Fruit fly (Drosophila melanogaster) whole organism, embryonic: Measurements from ENCODE around the gene CG11085.
A peak's percentile ranks its signal among the peaks of the same experiment; 100 is the strongest.

Experiments
- Atf3 ChIP-seq: fragments of 200-800 bp; sonication (Bioruptor generic); optimal IDR thresholded peaks from 3 replicates; lab custom pipeline; 2016; ENCODE audit warnings: missing biosample characterization, missing genetic modification characterization
- BEAF-32 ChIP-seq: fragments of 200-800 bp; sonication (Bioruptor generic); optimal IDR thresholded peaks from 3 replicates; lab custom pipeline; 2017; ENCODE audit warnings: missing biosample characterization, missing genetic modification characterization, mild to moderate bottlenecking, moderate library complexity, missing genetic modification reagents
- CG10267 ChIP-seq: fragments of 200-800 bp; sonication (Bioruptor generic); optimal IDR thresholded peaks from 2 replicates; lab custom pipeline; 2018; ENCODE audit warnings: missing biosample characterization, mild to moderate bottlenecking, missing genetic modification characterization, moderate library complexity
- CG10321 ChIP-seq: fragments of 200-800 bp; sonication (Bioruptor generic); IDR thresholded peaks from 2 replicates; pipeline ENCODE4 v1.3.6; 2022; ENCODE audit warnings: missing biosample characterization, missing genetic modification characterization
- CG12942 ChIP-seq: fragments of 200-800 bp; sonication (Bioruptor generic); optimal IDR thresholded peaks from 3 replicates; lab custom pipeline; 2016; ENCODE audit warnings: missing biosample characterization, missing genetic modification characterization
- CG14441 ChIP-seq: fragments of 200-800 bp; sonication (Bioruptor generic); IDR thresholded peaks from 2 replicates; pipeline ENCODE4 v1.3.6; 2022; ENCODE audit warnings: missing biosample characterization, missing genetic modification characterization
- CG14965 ChIP-seq: fragments of 200-800 bp; sonication (Bioruptor generic); optimal IDR thresholded peaks from 2 replicates; lab custom pipeline; 2016; ENCODE audit warnings: missing biosample characterization, missing genetic modification characterization, borderline replicate concordance
- CG16863 ChIP-seq: fragments of 200-800 bp; sonication (Bioruptor generic); optimal IDR thresholded peaks from 3 replicates; lab custom pipeline; 2016; ENCODE audit warnings: missing biosample characterization, missing genetic modification characterization
- CG18011 ChIP-seq: fragments of 200-800 bp; sonication (Bioruptor generic); optimal IDR thresholded peaks from 2 replicates; lab custom pipeline; 2017; ENCODE audit warnings: missing biosample characterization, missing genetic modification characterization, mild to moderate bottlenecking, moderate library complexity, missing genotype
- CG18619 ChIP-seq: fragments of 200-800 bp; sonication (Bioruptor generic); optimal IDR thresholded peaks from 3 replicates; lab custom pipeline; 2017; ENCODE audit warnings: missing biosample characterization, mild to moderate bottlenecking, missing genetic modification characterization
- CG34422 ChIP-seq: fragments of 200-800 bp; sonication (Bioruptor generic); IDR thresholded peaks from 3 replicates; pipeline ENCODE4 v1.3.6; 2022; ENCODE audit warnings: missing biosample characterization, missing genetic modification characterization
- CG4328 ChIP-seq: fragments of 200-800 bp; sonication (Bioruptor generic); optimal IDR thresholded peaks from 3 replicates; lab custom pipeline; 2017; ENCODE audit warnings: missing biosample characterization, missing genetic modification reagents, missing genetic modification characterization
- CG4854 ChIP-seq: fragments of 200-800 bp; sonication (Bioruptor generic); optimal IDR thresholded peaks from 2 replicates; lab custom pipeline; 2016; ENCODE audit warnings: missing biosample characterization, missing genetic modification characterization, inconsistent platforms
- CG7372 ChIP-seq: fragments of 200-800 bp; sonication (Bioruptor generic); IDR thresholded peaks from 2 replicates; pipeline ENCODE4 v1.3.6; 2022; ENCODE audit warnings: missing biosample characterization, missing genetic modification characterization
- CG8359 ChIP-seq: fragments of 200-800 bp; sonication (Bioruptor generic); optimal IDR thresholded peaks from 2 replicates; lab custom pipeline; 2017; ENCODE audit warnings: missing biosample characterization, mild to moderate bottlenecking, missing genetic modification characterization, borderline replicate concordance
- CG9817 ChIP-seq: fragments of 200-800 bp; sonication (Bioruptor generic); optimal IDR thresholded peaks from 2 replicates; lab custom pipeline; 2018; ENCODE audit warnings: missing biosample characterization, mild to moderate bottlenecking, missing genetic modification characterization, moderate library complexity
- CTCF ChIP-seq: fragments of 200-800 bp; sonication (Bioruptor generic); optimal IDR thresholded peaks from 2 replicates; lab custom pipeline; 2017; ENCODE audit warnings: missing biosample characterization, mild to moderate bottlenecking, missing genetic modification characterization, moderate library complexity
- D ChIP-seq, 2 experiments: fragments of 200-800 bp in 1 of 2; fragments of >200 bp in 1 of 2; sonication (Bioruptor generic) in 1 of 2; optimal IDR thresholded peaks; 2 replicates in 1 of 2; 3 replicates in 1 of 2; lab custom pipeline; 2017; ENCODE audit warnings: mild to moderate bottlenecking in 1 of 2, missing biosample characterization in 1 of 2, missing genetic modification characterization in 1 of 2, missing genetic modification reagents in 1 of 2
- D19A ChIP-seq: fragments of 200-800 bp; optimal IDR thresholded peaks from 3 replicates; lab custom pipeline; 2019; ENCODE audit warnings: missing biosample characterization, mild to moderate bottlenecking, missing genetic modification characterization, moderate library complexity
- Doc2 ChIP-seq: fragments of 200-800 bp; sonication (Bioruptor generic); IDR thresholded peaks from 2 replicates; pipeline ENCODE4 v1.3.6; 2022; ENCODE audit warnings: missing biosample characterization, missing genetic modification characterization
- Dref ChIP-seq: fragments of 200-800 bp; sonication (Bioruptor generic); IDR thresholded peaks from 2 replicates; pipeline ENCODE4 v1.3.6; 2022; ENCODE audit warnings: missing biosample characterization, missing genetic modification characterization
- Fer2 ChIP-seq: fragments of 200-800 bp; sonication (Bioruptor generic); optimal IDR thresholded peaks from 2 replicates; lab custom pipeline; 2018; ENCODE audit warnings: missing biosample characterization, mild to moderate bottlenecking, missing genetic modification characterization, moderate library complexity
- Hr78 ChIP-seq, 2 experiments: fragments of 200-800 bp in 1 of 2; fragments of >200 bp in 1 of 2; sonication (Bioruptor generic) in 1 of 2; optimal IDR thresholded peaks; 2 replicates each; lab custom pipeline; 2017 to 2019; ENCODE audit warnings: missing biosample characterization in 2 of 2, missing genetic modification characterization in 2 of 2, mild to moderate bottlenecking in 1 of 2, moderate library complexity in 1 of 2
- Kr ChIP-seq: fragments of 200-800 bp; sonication (Bioruptor generic); optimal IDR thresholded peaks from 2 replicates; lab custom pipeline; 2017; ENCODE audit warnings: missing biosample characterization, mild to moderate bottlenecking, missing genetic modification characterization
- Meics ChIP-seq: fragments of 200-800 bp; sonication (Bioruptor generic); optimal IDR thresholded peaks from 2 replicates; lab custom pipeline; 2017; ENCODE audit warnings: missing biosample characterization, mild to moderate bottlenecking, missing genetic modification characterization
- NC2α ChIP-seq: fragments of 200-800 bp; sonication (Bioruptor generic); optimal IDR thresholded peaks from 2 replicates; lab custom pipeline; 2016; ENCODE audit warnings: missing biosample characterization, missing genetic modification characterization
- NC2β ChIP-seq: fragments of 200-800 bp; sonication (Bioruptor generic); optimal IDR thresholded peaks from 2 replicates; lab custom pipeline; 2016; ENCODE audit warnings: missing biosample characterization, missing genetic modification characterization
- Rfx ChIP-seq: fragments of 200-800 bp; sonication (Bioruptor generic); IDR thresholded peaks from 2 replicates; pipeline ENCODE4 v1.3.6; 2022; ENCODE audit warnings: missing biosample characterization, missing genetic modification characterization
- Sox100B ChIP-seq: fragments of 200-800 bp; sonication (Bioruptor generic); optimal IDR thresholded peaks from 3 replicates; lab custom pipeline; 2018; ENCODE audit warnings: missing biosample characterization, mild to moderate bottlenecking, missing genetic modification characterization
- Xrp1 ChIP-seq: fragments of 200-800 bp; sonication (Bioruptor generic); IDR thresholded peaks from 2 replicates; pipeline ENCODE4 v1.3.6; 2022; ENCODE audit warnings: missing biosample characterization, missing genetic modification characterization
- aop ChIP-seq: fragments of 200-800 bp; sonication (Bioruptor generic); IDR thresholded peaks from 2 replicates; pipeline ENCODE4 v1.3.6; 2022; ENCODE audit warnings: missing biosample characterization, missing genetic modification characterization
- cg ChIP-seq: fragments of 200-800 bp; sonication (Bioruptor generic); optimal IDR thresholded peaks from 3 replicates; lab custom pipeline; 2019; ENCODE audit warnings: missing biosample characterization, mild to moderate bottlenecking, missing genetic modification characterization, moderate library complexity
- ci ChIP-seq: fragments of 200-800 bp; sonication (Bioruptor generic); IDR thresholded peaks from 3 replicates; pipeline ENCODE4 v1.3.6; 2022; ENCODE audit warnings: missing biosample characterization, missing genetic modification characterization
- dati ChIP-seq: fragments of 200-800 bp; sonication (Bioruptor generic); IDR thresholded peaks from 2 replicates; pipeline ENCODE4 v1.3.6; 2022; ENCODE audit warnings: missing biosample characterization, missing genetic modification characterization
- disco-r ChIP-seq: fragments of 200-800 bp; sonication (Bioruptor generic); optimal IDR thresholded peaks from 2 replicates; lab custom pipeline; 2016; ENCODE audit warnings: missing biosample characterization, missing genetic modification characterization
- dysf ChIP-seq: fragments of 200-800 bp; sonication (Bioruptor generic); IDR thresholded peaks from 3 replicates; pipeline ENCODE4 v1.3.6; 2022; ENCODE audit warnings: missing biosample characterization, missing genetic modification characterization
- fru ChIP-seq: fragments of >200 bp; optimal IDR thresholded peaks from 2 replicates; lab custom pipeline; 2017
- fu2 ChIP-seq: fragments of 200-800 bp; sonication (Bioruptor generic); optimal IDR thresholded peaks from 2 replicates; lab custom pipeline; 2016; ENCODE audit warnings: missing biosample characterization, missing genetic modification characterization
- gfzf ChIP-seq: fragments of 200-800 bp; sonication (Bioruptor generic); optimal IDR thresholded peaks from 2 replicates; lab custom pipeline; 2016; ENCODE audit warnings: missing biosample characterization, mild to moderate bottlenecking, missing genetic modification characterization, moderate library complexity
- lmd ChIP-seq: fragments of 200-800 bp; sonication (Bioruptor generic); IDR thresholded peaks from 2 replicates; pipeline ENCODE4 v1.3.6; 2022; ENCODE audit warnings: missing biosample characterization, missing genetic modification characterization
- p53 ChIP-seq: fragments of 200-800 bp; sonication (Bioruptor generic); optimal IDR thresholded peaks from 2 replicates; lab custom pipeline; 2016; ENCODE audit warnings: missing biosample characterization, missing genetic modification characterization
- pita ChIP-seq: fragments of 200-800 bp; sonication (Bioruptor generic); optimal IDR thresholded peaks from 2 replicates; lab custom pipeline; 2017; ENCODE audit warnings: missing biosample characterization, mild to moderate bottlenecking, missing genetic modification characterization
- psq ChIP-seq: fragments of 200-800 bp; sonication (Bioruptor generic); optimal IDR thresholded peaks from 2 replicates; lab custom pipeline; 2017; ENCODE audit warnings: missing biosample characterization, missing genetic modification characterization
- ro ChIP-seq: fragments of 200-800 bp; sonication (Bioruptor generic); IDR thresholded peaks from 2 replicates; pipeline ENCODE4 v1.3.6; 2022; ENCODE audit warnings: missing biosample characterization, missing genetic modification characterization
- sens ChIP-seq: fragments of 200-800 bp; sonication (Bioruptor generic); peaks from one replicate; lab custom pipeline; 2016; ENCODE audit warnings: missing biosample characterization, missing genetic modification characterization
- sens-2 ChIP-seq: fragments of 200-800 bp; sonication (Bioruptor generic); IDR thresholded peaks from 2 replicates; pipeline ENCODE4 v1.3.6; 2022; ENCODE audit warnings: missing biosample characterization, missing genetic modification characterization
- slbo ChIP-seq: fragments of 200-800 bp; sonication (Bioruptor generic); IDR thresholded peaks from 2 replicates; pipeline ENCODE4 v1.3.6; 2022; ENCODE audit warnings: missing biosample characterization, missing genetic modification characterization
- stc ChIP-seq: fragments of 200-800 bp; sonication (Bioruptor generic); IDR thresholded peaks from 2 replicates; pipeline ENCODE4 v1.3.6; 2022; ENCODE audit warnings: missing biosample characterization, missing genetic modification characterization
- twi ChIP-seq: fragments of 200-800 bp; optimal IDR thresholded peaks from 2 replicates; lab custom pipeline; 2019; ENCODE audit warnings: missing biosample characterization, mild to moderate bottlenecking, missing genetic modification characterization, moderate library complexity
- usp ChIP-seq: fragments of >200 bp; optimal IDR thresholded peaks from 2 replicates; lab custom pipeline; 2017; ENCODE audit warnings: missing biosample characterization, missing genetic modification characterization
- vvl ChIP-seq: fragments of 200-800 bp; sonication (Bioruptor generic); IDR thresholded peaks from 2 replicates; pipeline ENCODE4 v1.3.6; 2022; ENCODE audit warnings: missing biosample characterization, missing genetic modification characterization
- zfh1 ChIP-seq: fragments of 200-800 bp; sonication (Bioruptor generic); IDR thresholded peaks from 3 replicates; pipeline ENCODE4 v1.3.6; 2022; ENCODE audit warnings: missing biosample characterization, missing genetic modification characterization

CG11085 gene

dm6 chrX:12667600-12668250 is 51.6 kb downstream of the CG11085 start (continued):
- TF ChIP-seq psq (GFP tag; lab: Kevin White, UChicago) (no peak), CG18011 (GFP tag; lab: Kevin White, UChicago) (no peak), CG12942 (GFP tag; lab: Kevin White, UChicago) (no peak), ci (0 out of 3 replicates have a peak, but pooled peaks have one; percentile 9), CG7372 (no peak), Meics (no peak), dysf (no peak), Atf3 (GFP tag; lab: Kevin White, UChicago) (no peak), Sox100B (no peak), zfh1 (GFP tag; lab: Robert Waterston, UW) (no peak), dati (GFP tag; lab: Robert Waterston, UW) (no peak), cg (GFP tag; lab: Kevin White, UChicago) (peak; percentile 74), stc (GFP tag; lab: Robert Waterston, UW) (no peak), aop (GFP tag; lab: Robert Waterston, UW) (no peak), CG8359 (no peak), NC2β (GFP tag; lab: Kevin White, UChicago) (no peak), CG18619 (no peak), ro (GFP tag; lab: Robert Waterston, UW) (no peak), fru (lab: Kevin White, UChicago) (no peak), Rfx (GFP tag; lab: Robert Waterston, UW) (no peak), CG14965 (GFP tag; lab: Kevin White, UChicago) (no peak), CG14441 (GFP tag; lab: Robert Waterston, UW) (no peak), Xrp1 (no peak), pita (GFP tag; lab: Kevin White, UChicago) (no peak), NC2α (GFP tag; lab: Kevin White, UChicago) (no peak), vvl (no peak), CG10267 (tag; lab: Kevin White, UChicago) (no peak), BEAF-32 (GFP tag; lab: Kevin White, UChicago) (no peak), Fer2 (tag; lab: Kevin White, UChicago) (no peak), Hr78 (GFP tag; optimal IDR thresholded peaks at IDR 0.05; lab: Kevin White, UChicago) (peak in 1 of 2 experiments; percentile 35), CG34422 (GFP tag; lab: Robert Waterston, UW) (no peak), D (optimal IDR thresholded peaks at IDR 0.05; lab: Kevin White, UChicago) (no peak), D (GFP tag; optimal IDR thresholded peaks at IDR 0.05; lab: Kevin White, UChicago) (no peak), fu2 (GFP tag; lab: Kevin White, UChicago) (no peak), slbo (GFP tag; lab: Robert Waterston, UW) (no peak), CG4854 (no peak), sens (GFP tag; lab: Kevin White, UChicago) (peak; percentile 68), CG4328 (no peak), D19A (tag; lab: Kevin White, UChicago) (no peak), CG10321 (GFP tag; lab: Robert Waterston, UW) (no peak), Doc2 (GFP tag; lab: Robert Waterston, UW) (no peak), twi (tag; lab: Kevin White, UChicago) (peak; percentile 65), gfzf (peak; percentile 48), Dref (GFP tag; lab: Robert Waterston, UW) (no peak), CTCF (no peak), CG16863 (GFP tag; lab: Kevin White, UChicago) (no peak), lmd (GFP tag; lab: Robert Waterston, UW) (no peak), usp (GFP tag; lab: Kevin White, UChicago) (no peak), sens-2 (GFP tag; lab: Robert Waterston, UW) (no peak), p53 (GFP tag; lab: Kevin White, UChicago) (no peak), Kr (GFP tag; lab: Kevin White, UChicago) (no peak), CG9817 (tag; lab: Kevin White, UChicago) (no peak), disco-r (GFP tag; lab: Kevin White, UChicago) (no peak)
